Worm (Caenorhabditis elegans): ENCODE results near the gene nhr-106.
A peak's percentile ranks its signal among the peaks of the same experiment; 100 is the strongest.

The nhr-106 gene

DNA sequence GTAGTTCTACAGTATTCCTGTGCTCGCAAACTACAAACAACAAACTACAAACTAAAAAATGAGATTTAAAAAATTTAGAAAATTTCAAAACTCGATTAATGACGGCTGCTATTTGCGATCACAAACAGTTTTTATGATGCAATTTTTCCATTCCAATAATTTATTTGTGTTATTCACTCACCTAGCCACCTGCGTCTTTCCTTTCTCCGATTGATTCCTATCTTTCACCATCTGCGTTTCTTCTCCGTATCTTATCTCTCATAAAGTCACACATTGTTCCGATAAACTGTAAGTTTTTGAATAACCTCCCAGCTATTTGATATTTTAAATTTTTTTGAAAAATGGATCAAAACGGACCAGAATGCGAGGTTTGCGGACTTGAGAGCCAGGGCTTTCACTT is 44.8 kb downstream of the nhr-106 start, which contains the start of gene nhr-132:
nhr-132 (plus strand) TSS at position 271 of the 400 bp plus-strand sequence.
- TF ChIP-seq nhr-129 (tag; optimal IDR thresholded peaks at IDR 0.05), result peak; percentile 91
- peak; percentile 32 for TF ChIP-seq gmeb-1 (tag; optimal IDR thresholded peaks at IDR 0.05)
- TF ChIP-seq nhr-25 (tag; optimal IDR thresholded peaks at IDR 0.05), result peak; percentile 48
- no peak for TF ChIP-seq blmp-1 (tag; optimal IDR thresholded peaks at IDR 0.05; ENCODE audit: insufficient read depth)
- TF ChIP-seq C34F6.9 (tag; optimal IDR thresholded peaks at IDR 0.05), result peak; percentile 20
- TF ChIP-seq sma-9 (GFP tag; optimal IDR thresholded peaks at IDR 0.05), result peak; percentile 88
- no peak for TF ChIP-seq sma-9 (tag; optimal IDR thresholded peaks at IDR 0.05)
- no peak for TF ChIP-seq mbf-1 (tag; optimal IDR thresholded peaks at IDR 0.05)
- TF ChIP-seq ceh-82 (tag; optimal IDR thresholded peaks at IDR 0.05), result no peak
- TF ChIP-seq lsy-2 (tag; optimal IDR thresholded peaks at IDR 0.05), result peak in 1 of 2 experiments; percentile 38
- peak; percentile 27 for TF ChIP-seq F13H6.1 (tag; optimal IDR thresholded peaks at IDR 0.05)
- TF ChIP-seq crh-2 (tag; optimal IDR thresholded peaks at IDR 0.05), result peak; percentile 29
- peak; percentile 21 for TF ChIP-seq sma-3 (GFP tag; optimal IDR thresholded peaks at IDR 0.05)
- peak; percentile 37 for TF ChIP-seq fos-1 (tag; optimal IDR thresholded peaks at IDR 0.05)

DNA sequence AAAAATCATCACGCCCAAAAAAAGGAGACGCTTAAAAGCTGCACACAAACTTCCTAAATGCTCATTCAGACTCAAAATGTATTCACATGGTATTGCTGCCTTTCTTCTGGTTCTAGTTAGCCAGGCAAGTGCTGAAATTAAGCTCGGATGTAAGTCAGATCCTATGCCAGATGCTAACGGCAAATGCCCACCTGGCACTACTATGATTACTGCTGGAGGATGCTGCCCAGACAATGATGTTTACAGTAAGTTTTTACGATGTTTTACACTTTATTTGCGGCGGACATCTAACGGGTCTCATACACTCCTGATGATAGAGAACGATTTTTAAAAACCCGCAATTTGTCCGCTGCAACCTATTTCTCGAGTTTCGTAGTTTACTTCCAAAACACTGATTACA is 47.2 kb downstream of the nhr-106 start, which contains the start of gene C14C6.5:
C14C6.5 (plus strand) TSS at position 58 of the 400 bp plus-strand sequence.
- no peak for TF ChIP-seq nhr-10 (tag; optimal IDR thresholded peaks at IDR 0.05)
- no peak for TF ChIP-seq aly-2 (tag; optimal IDR thresholded peaks at IDR 0.05)
- TF ChIP-seq ceh-16 (tag; optimal IDR thresholded peaks at IDR 0.05), result no peak
- no peak for TF ChIP-seq ZK546.5 (tag; optimal IDR thresholded peaks at IDR 0.05)
- no peak for TF ChIP-seq elt-1 (tag; optimal IDR thresholded peaks at IDR 0.05)
- TF ChIP-seq ztf-1 (GFP tag; conservative IDR thresholded peaks at IDR 0.05), result no peak
- TF ChIP-seq unc-62 (GFP tag; optimal IDR thresholded peaks at IDR 0.05), result no peak
- no peak for TF ChIP-seq ceh-82 (tag; optimal IDR thresholded peaks at IDR 0.05)
- TF ChIP-seq dmd-4 (tag; optimal IDR thresholded peaks at IDR 0.05), result no peak
- TF ChIP-seq fos-1 (tag; optimal IDR thresholded peaks at IDR 0.05), result no peak
- no peak for TF ChIP-seq unc-39 (tag; optimal IDR thresholded peaks at IDR 0.05)
- no peak for TF ChIP-seq unc-55 (GFP tag; optimal IDR thresholded peaks at IDR 0.05)
- TF ChIP-seq nhr-6 (tag; optimal IDR thresholded peaks at IDR 0.05), result no peak
- TF ChIP-seq Y55F3AM.14 (GFP tag; optimal IDR thresholded peaks at IDR 0.05), result no peak
- no peak for TF ChIP-seq blmp-1 (tag; optimal IDR thresholded peaks at IDR 0.05; ENCODE audit: insufficient read depth)

DNA sequence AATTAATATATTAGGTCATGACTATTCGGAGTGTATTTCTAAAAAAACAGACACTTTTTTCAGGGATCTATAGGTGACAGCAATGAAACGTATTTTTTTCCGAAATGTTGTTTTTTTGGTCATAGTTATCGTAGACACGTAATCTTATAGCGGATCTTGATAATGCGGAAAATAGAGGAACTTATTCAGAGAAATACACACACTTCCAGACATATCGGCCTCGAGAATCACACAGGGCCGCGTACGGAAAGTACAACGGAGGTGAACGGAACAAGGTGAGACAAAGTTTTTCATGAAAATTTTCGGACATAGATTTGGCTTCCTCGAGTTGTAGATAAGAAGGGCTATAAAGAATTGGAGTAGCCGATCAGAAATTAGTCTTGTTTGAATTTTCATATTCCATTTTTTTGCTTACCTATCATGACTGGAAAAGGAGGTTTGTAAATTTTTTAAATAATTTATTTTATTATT is 49.7 kb downstream of the nhr-106 start, which contains the start of gene nhr-155:
nhr-155 (plus strand) TSS at position 421 of the 471 bp plus-strand sequence.
- TF ChIP-seq sma-9 (GFP tag; optimal IDR thresholded peaks at IDR 0.05), result peak; percentile 81
- no peak for TF ChIP-seq sma-9 (tag; optimal IDR thresholded peaks at IDR 0.05)
- no peak for TF ChIP-seq ZK546.5 (tag; optimal IDR thresholded peaks at IDR 0.05)
- TF ChIP-seq peb-1 (tag; optimal IDR thresholded peaks at IDR 0.05), result no peak
- TF ChIP-seq ztf-4 (tag; optimal IDR thresholded peaks at IDR 0.05), result no peak
- TF ChIP-seq unc-62 (GFP tag; optimal IDR thresholded peaks at IDR 0.05), result no peak
- TF ChIP-seq alr-1 (tag; optimal IDR thresholded peaks at IDR 0.05), result no peak
- no peak for TF ChIP-seq nhr-129 (tag; optimal IDR thresholded peaks at IDR 0.05)
- no peak for TF ChIP-seq ama-1 (optimal IDR thresholded peaks at IDR 0.05)
- no peak for TF ChIP-seq nhr-77 (tag; optimal IDR thresholded peaks at IDR 0.05)
- TF ChIP-seq nhr-12 (tag; optimal IDR thresholded peaks at IDR 0.05), result no peak
- TF ChIP-seq ztf-1 (GFP tag; conservative IDR thresholded peaks at IDR 0.05), result no peak
- no peak for TF ChIP-seq nhr-25 (tag; optimal IDR thresholded peaks at IDR 0.05)
- no peak for TF ChIP-seq mab-5 (tag; optimal IDR thresholded peaks at IDR 0.05)
- TF ChIP-seq skn-1 (tag; optimal IDR thresholded peaks at IDR 0.05), result no peak
- TF ChIP-seq egl-27 (tag; optimal IDR thresholded peaks at IDR 0.05), result no peak
- peak; percentile 30 for TF ChIP-seq ceh-16 (tag; optimal IDR thresholded peaks at IDR 0.05)
- peak; percentile 26 for TF ChIP-seq nhr-23 (tag; optimal IDR thresholded peaks at IDR 0.05)
- no peak for TF ChIP-seq ztf-11 (tag; optimal IDR thresholded peaks at IDR 0.05)
- TF ChIP-seq mbf-1 (tag; optimal IDR thresholded peaks at IDR 0.05), result no peak
- TF ChIP-seq mdl-1 (tag; optimal IDR thresholded peaks at IDR 0.05), result no peak
- no peak for TF ChIP-seq nhr-6 (tag; optimal IDR thresholded peaks at IDR 0.05)
- no peak for TF ChIP-seq crh-2 (tag; optimal IDR thresholded peaks at IDR 0.05)
- no peak for TF ChIP-seq ceh-82 (tag; optimal IDR thresholded peaks at IDR 0.05)
- peak; percentile 95 for TF ChIP-seq elt-1 (tag; optimal IDR thresholded peaks at IDR 0.05)
